Worm (Caenorhabditis elegans) whole organism, late embryonic: Measurements from ENCODE around the gene W08E12.9.

Source experiments
- K09A11.1 ChIP-seq: sonication (generic microtip); optimal IDR thresholded peaks from 2 replicates; lab custom pipeline; 2017; ENCODE audit warnings: antibody characterized with exemption, mild to moderate bottlenecking, missing genetic modification characterization, missing compliant biosample characterization; ENCODE audit not compliant: insufficient read depth
- ahr-1 ChIP-seq: sonication (generic microtip); optimal IDR thresholded peaks from 2 replicates; lab custom pipeline; 2016; ENCODE audit warnings: missing genetic modification characterization, missing compliant biosample characterization
- ama-1 ChIP-seq: fragments of 150-350 bp; optimal IDR thresholded peaks from 2 replicates; lab custom pipeline; 2014
- ceh-14 ChIP-seq: sonication (generic microtip); optimal IDR thresholded peaks from 2 replicates; lab custom pipeline; 2016; ENCODE audit warnings: missing genotype, missing genetic modification characterization, missing compliant biosample characterization
- ceh-24 ChIP-seq: sonication (generic microtip); optimal IDR thresholded peaks from 2 replicates; lab custom pipeline; 2016; ENCODE audit warnings: mild to moderate bottlenecking, missing genetic modification characterization, missing compliant biosample characterization
- ceh-30 ChIP-seq: fragments of 150-350 bp; optimal IDR thresholded peaks from 2 replicates; lab custom pipeline; 2014; ENCODE audit warnings: missing biosample characterization, missing genetic modification characterization
- ceh-6 ChIP-seq: fragments of 200-800 bp; sonication (Bioruptor generic); optimal IDR thresholded peaks from 2 replicates; lab custom pipeline; 2018; ENCODE audit warnings: mild to moderate bottlenecking, missing genetic modification characterization, missing compliant biosample characterization
- dmd-4 ChIP-seq: sonication (generic microtip); optimal IDR thresholded peaks from 2 replicates; lab custom pipeline; 2016; ENCODE audit warnings: borderline replicate concordance, missing genetic modification characterization, missing compliant biosample characterization
- elt-2 ChIP-seq: sonication (generic microtip); optimal IDR thresholded peaks from 2 replicates; lab custom pipeline; 2016; ENCODE audit warnings: missing genetic modification reagents, missing genetic modification characterization, missing compliant biosample characterization
- fax-1 ChIP-seq: sonication (generic microtip); optimal IDR thresholded peaks from 2 replicates; lab custom pipeline; 2016; ENCODE audit warnings: missing genotype, missing genetic modification characterization, missing compliant biosample characterization
- lim-6 ChIP-seq: sonication (generic microtip); optimal IDR thresholded peaks from 2 replicates; lab custom pipeline; 2016; ENCODE audit warnings: missing genetic modification characterization, missing compliant biosample characterization
- lin-11 ChIP-seq: fragments of 200-800 bp; sonication (Bioruptor generic); optimal IDR thresholded peaks from 2 replicates; lab custom pipeline; 2018; ENCODE audit warnings: mild to moderate bottlenecking, missing genetic modification characterization, missing compliant biosample characterization
- nfya-1 ChIP-seq: sonication (generic microtip); optimal IDR thresholded peaks from 2 replicates; lab custom pipeline; 2017; ENCODE audit warnings: missing genetic modification characterization, mild to moderate bottlenecking, missing compliant biosample characterization, antibody characterized with exemption, moderate library complexity
- nhr-232 ChIP-seq: sonication (generic microtip); optimal IDR thresholded peaks from 2 replicates; lab custom pipeline; 2016; ENCODE audit warnings: missing genetic modification characterization, missing compliant biosample characterization
- pax-1 ChIP-seq: fragments of 150-350 bp; optimal IDR thresholded peaks from 2 replicates; lab custom pipeline; 2014; ENCODE audit warnings: missing biosample characterization, missing genetic modification characterization
- pha-4 ChIP-seq: fragments of 150-350 bp; optimal IDR thresholded peaks from 2 replicates; lab custom pipeline; 2018; ENCODE audit warnings: missing biosample characterization, missing genetic modification reagents, missing genetic modification characterization
- pros-1 ChIP-seq: fragments of 150-350 bp; optimal IDR thresholded peaks from 2 replicates; lab custom pipeline; 2014; ENCODE audit warnings: missing biosample characterization, missing genetic modification reagents, missing genetic modification characterization
- sdc-2 ChIP-seq: sonication (generic microtip); optimal IDR thresholded peaks from 2 replicates; lab custom pipeline; 2016; ENCODE audit warnings: missing genotype, missing genetic modification characterization, missing compliant biosample characterization
- sox-2 ChIP-seq: fragments of 200-800 bp; sonication (Bioruptor generic); IDR thresholded peaks from 2 replicates; pipeline ENCODE4 v1.3.6; 2022; ENCODE audit warnings: missing genetic modification reagents, missing genetic modification characterization, missing compliant biosample characterization
- sox-4 ChIP-seq: sonication (generic microtip); optimal IDR thresholded peaks from 2 replicates; lab custom pipeline; 2017; ENCODE audit warnings: mild to moderate bottlenecking, missing genetic modification characterization, inconsistent platforms, missing compliant biosample characterization
- syd-9 ChIP-seq: sonication (generic microtip); optimal IDR thresholded peaks from 2 replicates; lab custom pipeline; 2016; ENCODE audit warnings: mild to moderate bottlenecking, missing genetic modification characterization, moderate library complexity, missing compliant biosample characterization
- unc-3 ChIP-seq, 2 experiments: fragments of 200-800 bp in 1 of 2; sonication (Bioruptor generic) in 1 of 2; sonication (generic microtip) in 1 of 2; conservative IDR thresholded peaks in 1 of 2; optimal IDR thresholded peaks in 1 of 2; 2 replicates each; pipeline versions ENCODE4 v1.3.6 to Lab custom; 2016 to 2022; ENCODE audit warnings: missing compliant biosample characterization in 2 of 2, missing genetic modification characterization in 2 of 2, missing genetic modification reagents in 1 of 2
- unc-42 ChIP-seq: sonication (generic microtip); optimal IDR thresholded peaks from 2 replicates; lab custom pipeline; 2016; ENCODE audit warnings: missing genotype, missing genetic modification characterization, missing compliant biosample characterization
- unc-55 ChIP-seq: sonication (generic microtip); optimal IDR thresholded peaks from 2 replicates; lab custom pipeline; 2017; ENCODE audit warnings: missing biosample characterization, missing genetic modification reagents, missing genetic modification characterization
- unc-86 ChIP-seq: sonication (generic microtip); optimal IDR thresholded peaks from 2 replicates; lab custom pipeline; 2016; ENCODE audit warnings: missing genetic modification characterization, missing compliant biosample characterization
- ztf-16 ChIP-seq: sonication (generic microtip); optimal IDR thresholded peaks from 2 replicates; lab custom pipeline; 2017; ENCODE audit warnings: missing genetic modification characterization, missing compliant biosample characterization

Gene W08E12.9

ce11 chrIV:3271342-3271741 lies 36.0 kb downstream of the W08E12.9 start:
- TF ChIP-seq pros-1 (tag; lab: Kevin White, UChicago) (no peak), nhr-232 (no peak), elt-2 (tag; lab: Kevin White, UChicago) (no peak), sox-2 (GFP tag; lab: Robert Waterston, UW) (no peak), unc-3 (GFP tag; conservative IDR thresholded peaks at IDR 0.05; lab: Robert Waterston, UW) (no peak), unc-3 (tag; optimal IDR thresholded peaks at IDR 0.05; lab: Kevin White, UChicago) (no peak), ceh-14 (tag; lab: Kevin White, UChicago) (no peak), pax-1 (tag; lab: Kevin White, UChicago) (no peak), unc-55 (GFP tag; lab: Kevin White, UChicago) (no peak)
- TF ChIP-seq, all 69 proteins: peak for 0

ce11 chrIV:3267581-3267980 lies 39.8 kb downstream of the W08E12.9 start, which contains the start of gene clec-173:
Gene clec-173 (minus strand): TSS chrIV:3267681.
- no peak for TF ChIP-seq sdc-2 (tag; lab: Kevin White, UChicago)
- no peak for TF ChIP-seq unc-86
- no peak for TF ChIP-seq sox-4 (tag; lab: Kevin White, UChicago)
- TF ChIP-seq ztf-16, result no peak
- TF ChIP-seq unc-42 (tag; lab: Kevin White, UChicago), result no peak
- TF ChIP-seq ama-1, result no peak
- TF ChIP-seq, all 69 proteins: peak for 0

- TF ChIP-seq lim-6 (tag; lab: Kevin White, UChicago) (no peak), fax-1 (tag; lab: Kevin White, UChicago) (no peak), ahr-1 (tag; lab: Kevin White, UChicago) (no peak)
Measured at ce11 chrIV:3266841-3267240, 40.5 kb downstream of the W08E12.9 start.

DNA sequence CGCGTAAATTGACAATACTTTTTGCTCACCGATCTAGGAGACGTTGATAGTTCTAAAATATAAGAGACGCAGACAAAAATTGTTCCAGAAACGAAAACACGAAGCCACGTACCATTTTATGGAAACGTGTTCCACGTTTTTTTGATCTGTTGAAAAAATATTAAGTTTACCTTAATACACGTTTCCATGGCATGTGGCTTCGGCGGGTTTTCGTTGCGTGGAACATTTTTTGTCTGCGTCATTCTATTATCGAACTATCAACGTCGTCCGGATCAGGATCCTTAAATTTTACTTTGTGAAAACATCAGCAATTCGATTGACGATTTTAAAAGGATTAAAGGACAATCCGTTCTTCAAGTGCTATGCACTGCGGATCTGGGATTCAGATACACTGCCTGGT lies 41.7 kb downstream of the W08E12.9 start, which contains the start of gene T26C12.2:
T26C12.2 (minus strand) TSS at position 101 of the 400 bp plus-strand sequence.
- no peak for TF ChIP-seq dmd-4 (tag; lab: Kevin White, UChicago)

DNA sequence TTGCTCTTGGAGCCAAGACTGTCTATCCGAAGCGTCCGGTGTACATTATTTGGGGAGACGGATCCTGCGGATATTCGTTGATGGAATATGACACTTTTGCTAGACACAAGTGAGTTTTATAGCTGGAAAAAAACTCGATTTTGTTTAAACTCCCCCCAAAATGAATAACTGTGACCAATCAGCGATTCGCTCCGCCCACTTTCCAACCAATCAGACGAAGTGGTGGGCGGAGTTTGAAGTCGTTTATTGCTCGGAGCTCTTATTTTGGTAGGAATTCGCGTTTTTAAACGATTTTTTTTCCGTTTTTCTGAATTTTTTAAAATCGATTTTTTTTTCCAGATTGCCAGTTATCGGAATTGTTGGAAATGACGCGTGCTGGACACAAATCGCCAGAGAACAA lies 45.6 kb downstream of the W08E12.9 start:
- peak; percentile 73 for TF ChIP-seq nfya-1 (tag; lab: Kevin White, UChicago)
- TF ChIP-seq sox-4 (tag; lab: Kevin White, UChicago), result no peak

DNA sequence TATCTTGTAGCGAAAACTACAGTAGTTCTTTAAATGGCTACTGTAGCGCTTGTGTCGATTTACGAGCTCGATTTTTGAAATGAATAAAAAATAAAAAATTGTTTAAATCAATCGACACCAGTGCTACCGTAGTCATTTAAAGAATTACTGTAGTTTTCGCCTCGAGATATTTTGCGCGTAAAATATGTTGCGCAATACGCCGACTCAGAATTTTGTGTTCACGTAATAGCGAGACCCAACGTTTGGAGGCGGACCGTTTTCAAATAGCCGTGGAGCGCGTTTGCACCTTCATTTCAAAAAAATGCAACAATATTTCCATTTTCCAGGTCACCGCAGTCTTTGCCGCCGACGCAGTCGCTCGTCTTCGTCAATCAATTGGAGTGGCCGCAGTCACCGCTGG lies 47.1 kb downstream of the W08E12.9 start:
- no peak for TF ChIP-seq syd-9 (tag; lab: Kevin White, UChicago)
- no peak for TF ChIP-seq unc-42 (tag; lab: Kevin White, UChicago)
- TF ChIP-seq pha-4, result no peak
- TF ChIP-seq ceh-30, result no peak

DNA sequence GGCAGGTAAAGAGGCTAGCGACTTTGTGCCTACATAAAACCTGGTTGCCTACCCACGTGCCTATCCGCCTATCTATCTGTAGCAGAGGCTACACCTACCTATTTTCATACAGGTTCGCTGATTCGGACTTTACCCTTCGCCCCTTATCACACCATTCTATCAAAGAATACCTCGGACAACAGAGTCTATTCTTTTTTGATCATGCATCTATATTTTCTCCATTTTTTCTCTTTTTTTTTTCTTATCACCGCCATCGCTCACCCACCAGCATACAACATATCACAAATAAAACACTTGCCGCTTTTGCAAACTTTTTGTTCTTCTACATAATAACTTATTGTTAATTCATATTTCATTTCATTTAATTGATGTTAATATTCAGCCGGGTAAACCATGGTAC lies 48.8 kb downstream of the W08E12.9 start, which contains the start of gene T26C12.1:
T26C12.1 (plus strand) TSS at position 383 of the 400 bp plus-strand sequence.
- TF ChIP-seq ceh-24 (tag; lab: Kevin White, UChicago), result no peak
- TF ChIP-seq K09A11.1 (tag; lab: Kevin White, UChicago), result no peak
- no peak for TF ChIP-seq lin-11 (tag; lab: Kevin White, UChicago)
- TF ChIP-seq ceh-6, result no peak

DNA sequence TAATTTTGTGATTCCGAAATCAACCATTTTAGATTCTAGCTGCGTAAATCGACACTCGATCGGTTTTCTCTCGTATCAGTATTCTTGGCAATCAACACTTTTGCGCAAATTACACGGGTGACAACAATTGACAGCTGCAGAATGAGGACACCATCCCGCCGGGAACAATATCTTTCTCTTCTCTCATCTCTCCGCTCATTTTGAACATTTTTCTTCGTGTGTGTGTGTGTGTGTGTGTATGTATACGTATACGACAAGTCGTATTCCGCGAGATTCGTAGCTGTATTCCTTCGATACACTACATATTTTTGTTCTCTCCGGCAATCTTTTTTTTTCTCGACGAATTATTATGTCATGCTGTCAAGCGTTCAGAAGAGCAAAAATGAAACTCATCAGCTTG lies 50.5 kb downstream of the W08E12.9 start:
- peak; percentile 2 for TF ChIP-seq unc-55 (GFP tag; lab: Kevin White, UChicago)
- TF ChIP-seq fax-1 (tag; lab: Kevin White, UChicago), result no peak
- no peak for TF ChIP-seq nhr-232
